Fruit fly (Drosophila melanogaster) whole organism, embryonic: ENCODE measurements around the gene CG13075.
A peak's percentile ranks its signal among the peaks of the same experiment; 100 is the strongest.

ENCODE experiments used
- Awh ChIP-seq: fragments of 200-800 bp; sonication (Bioruptor generic); IDR thresholded peaks from 2 replicates; pipeline ENCODE4, ENCODE4 v1.3.6; 2022; ENCODE audit warnings: missing biosample characterization, missing genetic modification characterization
- BEAF-32 ChIP-seq: fragments of 200-800 bp; sonication (Bioruptor generic); optimal IDR thresholded peaks from 3 replicates; lab custom pipeline; 2017; ENCODE audit warnings: missing biosample characterization, missing genetic modification characterization, mild to moderate bottlenecking, moderate library complexity, missing genetic modification reagents
- Blimp-1 ChIP-seq: fragments of 200-800 bp; sonication (Bioruptor generic); optimal IDR thresholded peaks from 3 replicates; lab custom pipeline; 2018; ENCODE audit warnings: missing biosample characterization, missing genetic modification characterization, mild to moderate bottlenecking, moderate library complexity, missing genetic modification reagents
- Bteb2 ChIP-seq: fragments of 200-800 bp; sonication (Bioruptor generic); optimal IDR thresholded peaks from 2 replicates; lab custom pipeline; 2016; ENCODE audit warnings: missing biosample characterization, missing genetic modification characterization
- CG1024 ChIP-seq: fragments of 200-800 bp; sonication (Bioruptor generic); IDR thresholded peaks from 2 replicates; pipeline ENCODE4 v1.3.6; 2022; ENCODE audit warnings: missing biosample characterization, missing genetic modification characterization
- CG10267 ChIP-seq: fragments of 200-800 bp; sonication (Bioruptor generic); optimal IDR thresholded peaks from 2 replicates; lab custom pipeline; 2018; ENCODE audit warnings: missing biosample characterization, mild to moderate bottlenecking, missing genetic modification characterization, moderate library complexity
- CG10959 ChIP-seq: fragments of 200-800 bp; sonication (Bioruptor generic); IDR thresholded peaks from 2 replicates; pipeline ENCODE4 v1.3.6; 2022; ENCODE audit warnings: missing biosample characterization, missing genetic modification characterization
- CG11723 ChIP-seq: fragments of 200-800 bp; sonication (Bioruptor generic); optimal IDR thresholded peaks from 2 replicates; lab custom pipeline; 2017; ENCODE audit warnings: missing biosample characterization, mild to moderate bottlenecking, missing genetic modification characterization
- CG12219 ChIP-seq: fragments of 200-800 bp; sonication (Bioruptor generic); optimal IDR thresholded peaks from 3 replicates; lab custom pipeline; 2018; ENCODE audit warnings: missing biosample characterization, mild to moderate bottlenecking, missing genetic modification characterization
- CG12659 ChIP-seq: fragments of 200-800 bp; sonication (Bioruptor generic); optimal IDR thresholded peaks from 3 replicates; lab custom pipeline; 2017; ENCODE audit warnings: mild to moderate bottlenecking, missing biosample characterization, missing genetic modification reagents, missing genetic modification characterization
- CG13287 ChIP-seq: fragments of 200-800 bp; sonication (Bioruptor generic); IDR thresholded peaks from 2 replicates; pipeline ENCODE4 v1.3.6; 2022; ENCODE audit warnings: missing biosample characterization, missing genetic modification characterization; ENCODE audit not compliant: partially characterized antibody
- CG14710 ChIP-seq: fragments of 200-800 bp; sonication (Bioruptor generic); optimal IDR thresholded peaks from 3 replicates; lab custom pipeline; 2019; ENCODE audit warnings: missing biosample characterization, mild to moderate bottlenecking, missing genetic modification characterization, moderate library complexity
- CG15011 ChIP-seq: fragments of 200-800 bp; sonication (Bioruptor generic); optimal IDR thresholded peaks from 3 replicates; lab custom pipeline; 2018; ENCODE audit warnings: missing biosample characterization, mild to moderate bottlenecking, missing genetic modification characterization
- CG17802 ChIP-seq: fragments of 200-800 bp; sonication (Bioruptor generic); optimal IDR thresholded peaks from 2 replicates; lab custom pipeline; 2018; ENCODE audit warnings: missing biosample characterization, mild to moderate bottlenecking, missing genetic modification characterization, moderate library complexity
- CG2199 ChIP-seq: fragments of 200-800 bp; sonication (Bioruptor generic); IDR thresholded peaks from 3 replicates; pipeline ENCODE4 v1.3.6; 2022; ENCODE audit warnings: missing biosample characterization, missing genetic modification characterization
- CG2202 ChIP-seq: fragments of 200-800 bp; sonication (Bioruptor generic); optimal IDR thresholded peaks from 2 replicates; lab custom pipeline; 2018; ENCODE audit warnings: missing biosample characterization, mild to moderate bottlenecking, missing genetic modification characterization
- CG3163 ChIP-seq: fragments of 200-800 bp; sonication (Bioruptor generic); optimal IDR thresholded peaks from 3 replicates; lab custom pipeline; 2016; ENCODE audit warnings: missing biosample characterization, missing genetic modification characterization
- CG4617 ChIP-seq: fragments of 200-800 bp; sonication (Bioruptor generic); optimal IDR thresholded peaks from 3 replicates; lab custom pipeline; 2016; ENCODE audit warnings: missing biosample characterization, missing genetic modification characterization, borderline replicate concordance
- CG9876 ChIP-seq: fragments of 200-800 bp; sonication (Bioruptor generic); optimal IDR thresholded peaks from 2 replicates; lab custom pipeline; 2016; ENCODE audit warnings: missing biosample characterization, missing genetic modification characterization
- D19A ChIP-seq: fragments of 200-800 bp; optimal IDR thresholded peaks from 3 replicates; lab custom pipeline; 2019; ENCODE audit warnings: missing biosample characterization, mild to moderate bottlenecking, missing genetic modification characterization, moderate library complexity
- D19B ChIP-seq: fragments of 200-800 bp; sonication (Bioruptor generic); optimal IDR thresholded peaks from 2 replicates; lab custom pipeline; 2017; ENCODE audit warnings: missing biosample characterization, mild to moderate bottlenecking, missing genetic modification characterization
- Doc2 ChIP-seq: fragments of 200-800 bp; sonication (Bioruptor generic); IDR thresholded peaks from 2 replicates; pipeline ENCODE4 v1.3.6; 2022; ENCODE audit warnings: missing biosample characterization, missing genetic modification characterization
- E2f1 ChIP-seq: fragments of 200-800 bp; sonication (Bioruptor generic); IDR thresholded peaks from 2 replicates; pipeline ENCODE4 v1.3.6; 2022; ENCODE audit warnings: missing biosample characterization, missing genetic modification characterization
- E2f2 ChIP-seq: fragments of 200-800 bp; sonication (Bioruptor generic); IDR thresholded peaks from 2 replicates; pipeline ENCODE4 v1.3.6; 2022; ENCODE audit warnings: missing biosample characterization, missing genetic modification characterization
- Hmx ChIP-seq: fragments of 200-800 bp; sonication (Bioruptor generic); optimal IDR thresholded peaks from 2 replicates; lab custom pipeline; 2016; ENCODE audit warnings: missing biosample characterization, missing genetic modification characterization
- Hr3 ChIP-seq: fragments of 200-800 bp; sonication (Bioruptor generic); optimal IDR thresholded peaks from 3 replicates; lab custom pipeline; 2016; ENCODE audit warnings: missing biosample characterization, missing genetic modification characterization
- Lim3 ChIP-seq: fragments of 200-800 bp; sonication (Bioruptor generic); IDR thresholded peaks from 2 replicates; pipeline ENCODE4 v1.3.6; 2022; ENCODE audit warnings: missing biosample characterization, missing genetic modification characterization
- MBD-R2 ChIP-seq: fragments of 200-800 bp; sonication (Bioruptor generic); IDR thresholded peaks from 2 replicates; pipeline ENCODE4 v1.3.6; 2022; ENCODE audit warnings: missing biosample characterization, missing genetic modification characterization
- MTF-1 ChIP-seq: fragments of 200-800 bp; sonication (Bioruptor generic); optimal IDR thresholded peaks from 2 replicates; lab custom pipeline; 2018; ENCODE audit warnings: missing biosample characterization, mild to moderate bottlenecking, missing genetic modification characterization, borderline replicate concordance
- Oli ChIP-seq: fragments of 200-800 bp; sonication (Bioruptor generic); optimal IDR thresholded peaks from 2 replicates; lab custom pipeline; 2018; ENCODE audit warnings: missing biosample characterization, mild to moderate bottlenecking, missing genetic modification characterization, moderate library complexity
- Taf1 ChIP-seq: fragments of 200-800 bp; sonication (Bioruptor generic); IDR thresholded peaks from 2 replicates; pipeline ENCODE4 v1.3.6; 2022; ENCODE audit warnings: missing biosample characterization, missing genetic modification characterization
- bbx ChIP-seq: fragments of 200-800 bp; sonication (Bioruptor generic); IDR thresholded peaks from 2 replicates; pipeline ENCODE4 v1.3.6; 2022; ENCODE audit warnings: missing biosample characterization, missing genetic modification characterization; ENCODE audit not compliant: partially characterized antibody
- bigmax ChIP-seq: fragments of 200-800 bp; sonication (Bioruptor generic); optimal IDR thresholded peaks from 2 replicates; lab custom pipeline; 2018; ENCODE audit warnings: missing biosample characterization, mild to moderate bottlenecking, missing genetic modification characterization
- chinmo ChIP-seq: fragments of 200-800 bp; sonication (Bioruptor generic); IDR thresholded peaks from 4 replicates; pipeline ENCODE4 v1.3.6; 2022; ENCODE audit warnings: missing biosample characterization, missing genetic modification characterization; ENCODE audit not compliant: partially characterized antibody
- chm ChIP-seq: fragments of 200-800 bp; sonication (Bioruptor generic); IDR thresholded peaks from 2 replicates; pipeline ENCODE4 v1.3.6; 2022; ENCODE audit warnings: missing biosample characterization, missing genetic modification characterization
- fd3F ChIP-seq: fragments of 200-800 bp; sonication (Bioruptor generic); optimal IDR thresholded peaks from 2 replicates; lab custom pipeline; 2018; ENCODE audit warnings: missing biosample characterization, mild to moderate bottlenecking, missing genetic modification characterization, moderate library complexity
- gro ChIP-seq: fragments of 200-800 bp; sonication (Bioruptor generic); optimal IDR thresholded peaks from 2 replicates; lab custom pipeline; 2016; ENCODE audit warnings: missing biosample characterization, missing genetic modification characterization
- ham ChIP-seq: fragments of 200-800 bp; sonication (Bioruptor generic); IDR thresholded peaks from 2 replicates; pipeline ENCODE4 v1.3.6; 2022; ENCODE audit warnings: missing biosample characterization, missing genetic modification characterization
- knrl ChIP-seq: fragments of 200-800 bp; sonication (Bioruptor generic); IDR thresholded peaks from 3 replicates; pipeline ENCODE4 v1.3.6; 2022; ENCODE audit warnings: missing biosample characterization, missing genetic modification characterization; ENCODE audit not compliant: partially characterized antibody
- luna ChIP-seq: fragments of 200-800 bp; sonication (Bioruptor generic); optimal IDR thresholded peaks from 2 replicates; lab custom pipeline; 2016; ENCODE audit warnings: missing biosample characterization, missing genetic modification characterization
- nmo ChIP-seq: fragments of 200-800 bp; sonication (Bioruptor generic); optimal IDR thresholded peaks from 2 replicates; lab custom pipeline; 2018; ENCODE audit warnings: missing biosample characterization, mild to moderate bottlenecking, missing genetic modification characterization, moderate library complexity
- pb ChIP-seq: fragments of 200-800 bp; sonication (Bioruptor generic); optimal IDR thresholded peaks from 3 replicates; lab custom pipeline; 2016; ENCODE audit warnings: missing biosample characterization, missing genetic modification characterization
- pros ChIP-seq: fragments of 200-800 bp; sonication (Bioruptor generic); optimal IDR thresholded peaks from 3 replicates; lab custom pipeline; 2019; ENCODE audit warnings: missing biosample characterization, mild to moderate bottlenecking, missing genetic modification characterization, moderate library complexity
- pzg ChIP-seq: fragments of 200-800 bp; sonication (Bioruptor generic); optimal IDR thresholded peaks from 3 replicates; lab custom pipeline; 2018; ENCODE audit warnings: missing biosample characterization, mild to moderate bottlenecking, missing genetic modification characterization, moderate library complexity
- sna ChIP-seq: fragments of 200-800 bp; sonication (Bioruptor generic); IDR thresholded peaks from 2 replicates; pipeline ENCODE4 v1.3.6; 2022; ENCODE audit warnings: missing biosample characterization, missing genetic modification characterization; ENCODE audit not compliant: partially characterized antibody
- sqz ChIP-seq: fragments of 200-800 bp; sonication (Bioruptor generic); optimal IDR thresholded peaks from 3 replicates; lab custom pipeline; 2018; ENCODE audit warnings: missing biosample characterization, mild to moderate bottlenecking, missing genetic modification characterization
- stwl ChIP-seq: fragments of 200-800 bp; sonication (Bioruptor generic); optimal IDR thresholded peaks from 3 replicates; lab custom pipeline; 2018; ENCODE audit warnings: missing biosample characterization, mild to moderate bottlenecking, missing genetic modification characterization, moderate library complexity
- trem ChIP-seq: fragments of 200-800 bp; optimal IDR thresholded peaks from 3 replicates; lab custom pipeline; 2019; ENCODE audit warnings: missing biosample characterization, mild to moderate bottlenecking, missing genetic modification characterization, moderate library complexity
- tup ChIP-seq: fragments of 200-800 bp; sonication (Bioruptor generic); optimal IDR thresholded peaks from 2 replicates; lab custom pipeline; 2016; ENCODE audit warnings: missing biosample characterization, mild to moderate bottlenecking, missing genetic modification characterization, moderate library complexity

The CG13075 gene

dm6 chr3L:16113607-16114337 is 30.0 kb downstream of the CG13075 start (continued):
- TF ChIP-seq CG12219 (GFP tag; lab: Kevin White, UChicago) (peak; percentile 61), CG3163 (GFP tag; lab: Kevin White, UChicago) (peak; percentile 76), CG10959 (0 out of 2 replicates have a peak, but pooled peaks have one; percentile 29), D19B (GFP tag; lab: Kevin White, UChicago) (no peak), Hmx (peak; percentile 68), Bteb2 (peak; percentile 73), Awh (GFP tag; lab: Robert Waterston, UW) (peak; percentile 72), CG11723 (GFP tag; lab: Kevin White, UChicago) (peak; percentile 75), Hr3 (GFP tag; lab: Kevin White, UChicago) (peak; percentile 79), Lim3 (GFP tag; lab: Robert Waterston, UW) (no peak), MTF-1 (GFP tag; lab: Kevin White, UChicago) (no peak), ham (no peak), Doc2 (GFP tag; lab: Robert Waterston, UW) (no peak), sna (GFP tag; lab: Robert Waterston, UW) (peak; percentile 51), knrl (GFP tag; lab: Robert Waterston, UW) (peak; percentile 73), CG1024 (GFP tag; lab: Robert Waterston, UW) (0 out of 2 replicates have a peak, but pooled peaks have one; percentile 21), sqz (peak; percentile 83), Blimp-1 (GFP tag; lab: Kevin White, UChicago) (no peak), pb (GFP tag; lab: Kevin White, UChicago) (peak; percentile 82), Taf1 (GFP tag; lab: Robert Waterston, UW) (peak; percentile 22; the same call in 1 of the 2 replicates), CG9876 (GFP tag; lab: Kevin White, UChicago) (peak; percentile 50), tup (peak; percentile 75), CG15011 (GFP tag; lab: Kevin White, UChicago) (no peak), Oli (tag; lab: Kevin White, UChicago) (peak; percentile 65), pros (GFP tag; lab: Kevin White, UChicago) (no peak), CG2202 (tag; lab: Kevin White, UChicago) (peak; percentile 58), luna (peak; percentile 79)

dm6 chr3L:16121791-16122190 is 38.0 kb downstream of the CG13075 start, which contains the start of gene Strump:
Strump (plus strand) TSS chr3L:16122002.
- TF ChIP-seq pzg (GFP tag; lab: Kevin White, UChicago): peak; percentile 73
- TF ChIP-seq chinmo: no peak
- TF ChIP-seq CG2199 (GFP tag; lab: Robert Waterston, UW): 0 out of 3 replicates have a peak, but pooled peaks have one; percentile 6
- TF ChIP-seq fd3F (GFP tag; lab: Kevin White, UChicago): no peak
- peak; percentile 41 for TF ChIP-seq CG14710 (tag; lab: Kevin White, UChicago)
- peak; percentile 32 for TF ChIP-seq trem (tag; lab: Kevin White, UChicago)
- peak; percentile 17; the same call in 1 of the 2 replicates for TF ChIP-seq CG13287 (GFP tag; lab: Robert Waterston, UW)
- TF ChIP-seq MBD-R2 (GFP tag; lab: Robert Waterston, UW): peak; percentile 68
- peak; percentile 43 for TF ChIP-seq D19A (tag; lab: Kevin White, UChicago)
- no peak for TF ChIP-seq nmo (GFP tag; lab: Kevin White, UChicago)
- TF ChIP-seq E2f1: no peak
- peak; percentile 39 for TF ChIP-seq CG10267
- no peak for TF ChIP-seq chm (GFP tag; lab: Robert Waterston, UW)
- TF ChIP-seq CG12659 (GFP tag; lab: Kevin White, UChicago): peak; percentile 16
- TF ChIP-seq gro (GFP tag; lab: Kevin White, UChicago): peak; percentile 12
- TF ChIP-seq E2f2 (GFP tag; lab: Robert Waterston, UW): peak; percentile 95
- no peak for TF ChIP-seq CG17802
- no peak for TF ChIP-seq bigmax (GFP tag; lab: Kevin White, UChicago)
- TF ChIP-seq CG4617 (GFP tag; lab: Kevin White, UChicago): peak; percentile 42
- TF ChIP-seq BEAF-32: peak; percentile 30
- peak; percentile 47 for TF ChIP-seq bbx
- TF ChIP-seq stwl: peak; percentile 88
